Fruit fly (Drosophila melanogaster): ENCODE data around the gene CG34426.

dm6 chr3L:8836162-8836561 is 33.9 kb downstream of the CG34426 start, which contains the start of gene CG32026:
- TF ChIP-seq EcR (GFP tag; optimal IDR thresholded peaks at IDR 0.05) (no peak), psq (optimal IDR thresholded peaks at IDR 0.05) (no peak), Dll (optimal IDR thresholded peaks at IDR 0.05) (no peak), pan (optimal IDR thresholded peaks at IDR 0.05) (no peak)

All from whole organism.